Worm (Caenorhabditis elegans) whole organism, young adult: Measurements from ENCODE around the gene pgp-3.

Experiments used
- B0035.1 ChIP-seq: sonication (generic microtip); optimal IDR thresholded peaks from 2 replicates; lab custom pipeline; 2016; ENCODE audit warnings: missing genetic modification characterization, mild to moderate bottlenecking, missing compliant biosample characterization, missing genotype, missing genetic modification reagents
- B0336.3 ChIP-seq: fragments of 200-800 bp; sonication (Bioruptor generic); IDR thresholded peaks from 2 replicates; pipeline ENCODE4 v1.3.6; 2022; ENCODE audit warnings: missing genetic modification characterization, missing compliant biosample characterization
- D2030.7 ChIP-seq: fragments of 200-800 bp; sonication (Bioruptor generic); IDR thresholded peaks from 2 replicates; pipeline ENCODE4 v1.3.6; 2022; ENCODE audit warnings: missing genetic modification reagents, missing genetic modification characterization, missing compliant biosample characterization
- F22D6.2 ChIP-seq: sonication (generic microtip); optimal IDR thresholded peaks from 2 replicates; lab custom pipeline; 2016; ENCODE audit warnings: mild to moderate bottlenecking, missing genetic modification characterization, missing compliant biosample characterization
- F39B2.1 ChIP-seq: fragments of 200-800 bp; sonication (Bioruptor generic); IDR thresholded peaks from 2 replicates; pipeline ENCODE4 v1.3.6; 2022; ENCODE audit warnings: missing genetic modification reagents, missing genetic modification characterization, missing compliant biosample characterization
- T07F8.4 ChIP-seq: sonication (generic microtip); optimal IDR thresholded peaks from 2 replicates; lab custom pipeline; 2016; ENCODE audit warnings: mild to moderate bottlenecking, missing genetic modification characterization, moderate library complexity, missing compliant biosample characterization
- T26A5.8 ChIP-seq: sonication (generic microtip); optimal IDR thresholded peaks from 2 replicates; lab custom pipeline; 2016; ENCODE audit warnings: missing genetic modification characterization, missing compliant biosample characterization
- Y56A3A.18 ChIP-seq: fragments of 200-800 bp; sonication (Bioruptor generic); IDR thresholded peaks from 2 replicates; pipeline ENCODE4 v1.3.6; 2022; ENCODE audit warnings: missing genetic modification reagents, missing genetic modification characterization, missing compliant biosample characterization
- Y95B8A.8 ChIP-seq: fragments of 200-800 bp; sonication (Bioruptor generic); IDR thresholded peaks from 2 replicates; pipeline ENCODE4 v1.3.6; 2022; ENCODE audit warnings: missing genetic modification reagents, missing genetic modification characterization, missing compliant biosample characterization
- akir-1 ChIP-seq: fragments of 200-800 bp; sonication (Bioruptor generic); optimal IDR thresholded peaks from 2 replicates; lab custom pipeline; 2018; ENCODE audit warnings: mild to moderate bottlenecking, missing genetic modification characterization, moderate library complexity, missing compliant biosample characterization
- ama-1 ChIP-seq, 3 experiments: fragments of 150-350 bp in 1 of 3; sonication (generic microtip) in 2 of 3; optimal IDR thresholded peaks; 2 replicates each; lab custom pipeline; 2014 to 2018; ENCODE audit warnings: missing biosample characterization in 2 of 3, missing genetic modification characterization in 2 of 3, missing genetic modification reagents in 2 of 3
- ceh-100 ChIP-seq: fragments of 200-800 bp; sonication (Bioruptor generic); IDR thresholded peaks from 2 replicates; pipeline ENCODE4 v1.3.6; 2022; ENCODE audit warnings: missing genetic modification reagents, missing genetic modification characterization, missing compliant biosample characterization
- ceh-27 ChIP-seq: fragments of 200-800 bp; sonication (Bioruptor generic); optimal IDR thresholded peaks from 2 replicates; lab custom pipeline; 2018; ENCODE audit warnings: mild to moderate bottlenecking, missing genetic modification characterization, moderate library complexity, missing compliant biosample characterization
- ceh-79 ChIP-seq: sonication (generic microtip); optimal IDR thresholded peaks from 2 replicates; lab custom pipeline; 2017; ENCODE audit warnings: mild to moderate bottlenecking, missing genetic modification characterization, missing compliant biosample characterization
- efl-1 ChIP-seq: fragments of 150-350 bp; optimal IDR thresholded peaks from 2 replicates; lab custom pipeline; 2014; ENCODE audit warnings: missing biosample characterization, missing genetic modification reagents, missing genetic modification characterization
- egl-18 ChIP-seq: fragments of 200-800 bp; sonication (Bioruptor generic); IDR thresholded peaks from 2 replicates; pipeline ENCODE4 v1.3.6; 2022; ENCODE audit warnings: missing genetic modification reagents, missing genetic modification characterization, missing compliant biosample characterization
- egl-44 ChIP-seq: fragments of 200-800 bp; sonication (Bioruptor generic); IDR thresholded peaks from 2 replicates; pipeline ENCODE4 v1.3.6; 2022; ENCODE audit warnings: missing genetic modification reagents, missing genetic modification characterization, missing compliant biosample characterization
- hlh-26 ChIP-seq: fragments of 200-800 bp; sonication (Bioruptor generic); conservative IDR thresholded peaks from 2 replicates; pipeline ENCODE4 v1.3.6; 2022; ENCODE audit warnings: missing genetic modification reagents, missing genetic modification characterization, missing compliant biosample characterization
- lir-1 ChIP-seq: fragments of 200-800 bp; sonication (Bioruptor generic); conservative IDR thresholded peaks from 2 replicates; pipeline ENCODE4 v1.3.6; 2022; ENCODE audit warnings: missing genetic modification reagents, missing genetic modification characterization, missing compliant biosample characterization
- madf-6 ChIP-seq: fragments of 200-800 bp; sonication (Bioruptor generic); IDR thresholded peaks from 2 replicates; pipeline ENCODE4 v1.3.6; 2022; ENCODE audit warnings: missing genetic modification reagents, missing genetic modification characterization, missing compliant biosample characterization
- mel-28 ChIP-seq: sonication (generic microtip); optimal IDR thresholded peaks from 2 replicates; lab custom pipeline; 2016; ENCODE audit warnings: borderline replicate concordance, mild to moderate bottlenecking, missing genetic modification characterization, missing compliant biosample characterization
- nhr-120 ChIP-seq: fragments of 200-800 bp; sonication (Bioruptor generic); IDR thresholded peaks from 2 replicates; pipeline ENCODE4 v1.3.6; 2022; ENCODE audit warnings: missing genetic modification characterization, missing compliant biosample characterization
- nhr-80 ChIP-seq: sonication (generic microtip); optimal IDR thresholded peaks from 2 replicates; lab custom pipeline; 2016; ENCODE audit warnings: missing genetic modification characterization, missing compliant biosample characterization
- nhr-90 ChIP-seq: sonication (generic microtip); optimal IDR thresholded peaks from 2 replicates; lab custom pipeline; 2016; ENCODE audit warnings: missing genotype, mild to moderate bottlenecking, missing genetic modification characterization, missing compliant biosample characterization
- pbrm-1 ChIP-seq: fragments of 200-800 bp; sonication (Bioruptor generic); IDR thresholded peaks from 2 replicates; pipeline ENCODE4 v1.3.6; 2022; ENCODE audit warnings: missing genetic modification reagents, missing genetic modification characterization, missing compliant biosample characterization
- rcor-1 ChIP-seq: fragments of 200-800 bp; sonication (Bioruptor generic); IDR thresholded peaks from 2 replicates; pipeline ENCODE4 v1.3.6; 2022; ENCODE audit warnings: missing genetic modification reagents, missing genetic modification characterization, missing compliant biosample characterization
- rpc-1 ChIP-seq, 2 experiments: fragments of 150-350 bp in 1 of 2; sonication (generic microtip) in 1 of 2; optimal IDR thresholded peaks; 2 replicates each; lab custom pipeline; 2014 to 2018; ENCODE audit warnings: missing biosample characterization in 1 of 2, missing genetic modification characterization in 1 of 2, missing genetic modification reagents in 1 of 2, missing genotype in 1 of 2
- sdz-38 ChIP-seq: sonication (generic microtip); optimal IDR thresholded peaks from 2 replicates; lab custom pipeline; 2016; ENCODE audit warnings: missing genotype, missing genetic modification characterization, missing compliant biosample characterization
- somi-1 ChIP-seq: fragments of 200-800 bp; sonication (Bioruptor generic); optimal IDR thresholded peaks from 2 replicates; lab custom pipeline; 2018; ENCODE audit warnings: mild to moderate bottlenecking, missing genetic modification characterization, missing compliant biosample characterization
- sptf-2 ChIP-seq: fragments of 200-800 bp; sonication (Bioruptor generic); optimal IDR thresholded peaks from 2 replicates; lab custom pipeline; 2018; ENCODE audit warnings: mild to moderate bottlenecking, missing genetic modification characterization, missing compliant biosample characterization
- zfh-2 ChIP-seq: fragments of 200-800 bp; sonication (Bioruptor generic); conservative IDR thresholded peaks from 2 replicates; pipeline ENCODE4 v1.3.6; 2022; ENCODE audit warnings: missing genetic modification reagents, missing genetic modification characterization, missing compliant biosample characterization
- ztf-3 ChIP-seq: fragments of 200-800 bp; sonication (Bioruptor generic); optimal IDR thresholded peaks from 2 replicates; lab custom pipeline; 2018; ENCODE audit warnings: mild to moderate bottlenecking, missing genetic modification characterization, missing compliant biosample characterization

The pgp-3 gene

DNA sequence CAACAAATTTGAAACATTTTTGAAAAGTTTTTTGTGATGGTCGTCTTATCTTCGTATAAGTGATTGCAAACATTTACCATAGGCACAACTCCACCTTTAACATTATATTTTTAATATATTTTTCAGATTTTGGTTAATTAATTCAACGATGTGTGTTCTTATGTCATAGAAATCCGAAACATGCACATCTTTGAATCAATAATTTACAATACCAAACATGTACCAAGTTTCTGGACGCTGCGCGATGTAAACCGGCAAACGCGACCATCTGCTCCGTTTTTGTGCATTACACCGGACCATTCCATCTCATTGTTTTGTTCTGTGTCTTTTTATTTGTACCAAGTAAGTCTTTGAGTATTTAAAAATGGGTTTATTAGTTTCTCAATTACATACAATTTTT, 5.6 kb downstream of the pgp-3 start, which contains the start of gene pgp-4:
TSS of gene pgp-4 (plus strand) at position 301 of the 400 bp plus-strand sequence.
- TF ChIP-seq mel-28 (tag; lab: Kevin White, UChicago) = no peak
- TF ChIP-seq ceh-27 (GFP tag; lab: Kevin White, UChicago) = no peak
- TF ChIP-seq madf-6 (GFP tag; lab: Robert Waterston, UW) = no peak
- TF ChIP-seq F22D6.2 (tag; lab: Kevin White, UChicago) = no peak
- TF ChIP-seq somi-1 (GFP tag; lab: Kevin White, UChicago) = no peak
- no peak for TF ChIP-seq efl-1 (GFP tag; lab: Kevin White, UChicago)
- no peak for TF ChIP-seq ceh-100 (GFP tag; lab: Robert Waterston, UW)
- no peak for TF ChIP-seq egl-18
- no peak for TF ChIP-seq B0336.3 (GFP tag; lab: Robert Waterston, UW)

DNA sequence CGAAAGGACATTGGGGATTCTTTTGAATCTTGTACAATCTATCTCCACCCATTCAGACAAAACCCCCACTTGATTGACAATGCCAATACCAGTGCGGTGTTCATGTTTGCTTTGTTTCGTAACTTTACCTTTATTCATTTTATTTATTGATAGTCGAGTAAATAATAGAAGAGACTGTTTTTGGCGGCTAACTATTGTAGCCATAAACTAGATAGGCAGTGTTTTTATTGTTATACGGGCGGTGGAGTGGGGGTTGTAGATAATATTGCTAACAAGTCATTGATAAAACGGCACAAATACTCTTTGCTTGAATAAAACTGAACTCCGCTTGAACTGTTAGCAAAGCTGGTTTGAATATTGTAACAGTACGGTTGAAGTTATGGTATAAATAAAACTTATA, 13.0 kb downstream of the pgp-3 start:
- no peak for TF ChIP-seq D2030.7 (GFP tag; lab: Robert Waterston, UW)
- TF ChIP-seq, all 124 proteins: peak for 0

ce11 chrX:11365995-11366394, 14.0 kb downstream of the pgp-3 start:
- TF ChIP-seq zfh-2 (GFP tag; lab: Robert Waterston, UW) = peak; percentile 73
- TF ChIP-seq egl-44 (GFP tag; lab: Robert Waterston, UW) = 0 out of 2 replicates have a peak, but pooled peaks have one; percentile 14
- TF ChIP-seq hlh-26 = no peak

DNA sequence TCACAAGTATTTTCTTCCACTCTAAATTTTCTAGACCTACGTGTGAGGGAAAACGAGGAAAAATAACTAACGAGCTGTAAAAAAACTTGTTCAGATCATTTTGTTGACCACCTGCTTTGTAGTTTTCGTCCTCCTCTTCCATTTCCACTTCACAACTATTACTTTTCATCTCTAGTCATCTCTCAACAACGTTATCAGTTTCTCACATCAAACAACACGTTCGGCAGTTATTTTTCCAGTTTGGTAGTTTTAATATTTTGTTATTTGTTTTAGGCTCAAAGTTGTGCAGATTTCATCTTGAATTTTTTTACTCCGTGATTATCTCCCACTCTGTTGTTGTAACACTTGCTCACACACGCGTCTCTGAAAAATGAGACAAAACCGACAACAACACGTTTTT, 15.1 kb downstream of the pgp-3 start:
- TF ChIP-seq pbrm-1 (GFP tag; lab: Robert Waterston, UW) (no peak), nhr-80 (tag; lab: Kevin White, UChicago) (peak; percentile 32)

- TF ChIP-seq nhr-120 (GFP tag; lab: Robert Waterston, UW) = no peak
- TF ChIP-seq B0035.1 (tag; lab: Kevin White, UChicago) = no peak
- TF ChIP-seq akir-1 = no peak
- no peak for TF ChIP-seq rcor-1 (GFP tag; lab: Robert Waterston, UW)
- TF ChIP-seq F39B2.1 (GFP tag; lab: Robert Waterston, UW) = no peak
- TF ChIP-seq B0336.3 (GFP tag; lab: Robert Waterston, UW) = no peak
- no peak for TF ChIP-seq rpc-1 (optimal IDR thresholded peaks at IDR 0.05; lab: Kevin White, UChicago)
- no peak for TF ChIP-seq rpc-1 (tag; optimal IDR thresholded peaks at IDR 0.05; lab: Kevin White, UChicago)
These were observed 15.7 kb downstream of the pgp-3 start for ce11 chrX:11367640-11368039.

ce11 chrX:11368417-11368816, 16.5 kb downstream of the pgp-3 start, which contains the start of gene ttyh-1:
Gene ttyh-1, plus strand, starts transcription at chrX:11368717.
- no peak for TF ChIP-seq B0336.3 (GFP tag; lab: Robert Waterston, UW)
- no peak for TF ChIP-seq ztf-3 (GFP tag; lab: Kevin White, UChicago)
- TF ChIP-seq nhr-120 (GFP tag; lab: Robert Waterston, UW) = no peak
- no peak for TF ChIP-seq Y95B8A.8 (GFP tag; lab: Robert Waterston, UW)
- TF ChIP-seq sdz-38 (tag; lab: Kevin White, UChicago) = no peak
- no peak for TF ChIP-seq nhr-90 (tag; lab: Kevin White, UChicago)
- TF ChIP-seq T07F8.4 (tag; lab: Kevin White, UChicago) = no peak
- TF ChIP-seq sptf-2 (GFP tag; lab: Kevin White, UChicago) = no peak
- no peak for TF ChIP-seq ceh-79 (tag; lab: Kevin White, UChicago)
- no peak for TF ChIP-seq lir-1 (GFP tag; lab: Robert Waterston, UW)
- no peak for TF ChIP-seq ama-1 (optimal IDR thresholded peaks at IDR 0.05; lab: Kevin White, UChicago)
- no peak for TF ChIP-seq ama-1 (GFP tag; optimal IDR thresholded peaks at IDR 0.05; lab: Kevin White, UChicago)
- no peak for TF ChIP-seq Y56A3A.18
- TF ChIP-seq T26A5.8 = no peak
- TF ChIP-seq F39B2.1 (GFP tag; lab: Robert Waterston, UW) = no peak
